Fruit fly (Drosophila melanogaster) whole organism, embryonic: ENCODE measurements around the gene CG14015.

ENCODE experiments used
- Aef1 ChIP-seq: fragments of 200-800 bp; sonication (Bioruptor generic); IDR thresholded peaks from 3 replicates; pipeline ENCODE4 v1.3.6; 2022; ENCODE audit warnings: missing biosample characterization, missing genetic modification characterization
- Atf-2 ChIP-seq: fragments of 200-800 bp; sonication (Bioruptor generic); optimal IDR thresholded peaks from 2 replicates; lab custom pipeline; 2016; ENCODE audit warnings: missing biosample characterization, missing genetic modification characterization
- Awh ChIP-seq: fragments of 200-800 bp; sonication (Bioruptor generic); IDR thresholded peaks from 2 replicates; pipeline ENCODE4, ENCODE4 v1.3.6; 2022; ENCODE audit warnings: missing biosample characterization, missing genetic modification characterization
- Bgb ChIP-seq: fragments of 200-800 bp; sonication (Bioruptor generic); IDR thresholded peaks from 2 replicates; pipeline ENCODE4 v1.3.6; 2022; ENCODE audit warnings: missing biosample characterization, missing genetic modification characterization; ENCODE audit not compliant: partially characterized antibody
- Blimp-1 ChIP-seq: fragments of 200-800 bp; sonication (Bioruptor generic); optimal IDR thresholded peaks from 3 replicates; lab custom pipeline; 2018; ENCODE audit warnings: missing biosample characterization, missing genetic modification characterization, mild to moderate bottlenecking, moderate library complexity, missing genetic modification reagents
- CG10147 ChIP-seq: fragments of 200-800 bp; sonication (Bioruptor generic); optimal IDR thresholded peaks from 2 replicates; lab custom pipeline; 2019; ENCODE audit warnings: missing biosample characterization, mild to moderate bottlenecking, missing genetic modification characterization, moderate library complexity
- CG10321 ChIP-seq: fragments of 200-800 bp; sonication (Bioruptor generic); IDR thresholded peaks from 2 replicates; pipeline ENCODE4 v1.3.6; 2022; ENCODE audit warnings: missing biosample characterization, missing genetic modification characterization
- CG11456 ChIP-seq: fragments of 200-800 bp; sonication (Bioruptor generic); IDR thresholded peaks from 3 replicates; pipeline ENCODE4 v1.3.6; 2022; ENCODE audit warnings: missing biosample characterization, missing genetic modification characterization
- CG12236 ChIP-seq: fragments of 200-800 bp; sonication (Bioruptor generic); optimal IDR thresholded peaks from 2 replicates; lab custom pipeline; 2016; ENCODE audit warnings: missing biosample characterization, missing genetic modification characterization
- CG14965 ChIP-seq: fragments of 200-800 bp; sonication (Bioruptor generic); optimal IDR thresholded peaks from 2 replicates; lab custom pipeline; 2016; ENCODE audit warnings: missing biosample characterization, missing genetic modification characterization, borderline replicate concordance
- CG15514 ChIP-seq: fragments of 200-800 bp; sonication (Bioruptor generic); optimal IDR thresholded peaks from 3 replicates; lab custom pipeline; 2017; ENCODE audit warnings: missing biosample characterization, missing genetic modification characterization, mild to moderate bottlenecking, moderate library complexity, missing genetic modification reagents
- CG16779 ChIP-seq: fragments of 200-800 bp; sonication (Bioruptor generic); IDR thresholded peaks from 2 replicates; pipeline ENCODE4 v1.3.6; 2022; ENCODE audit warnings: missing biosample characterization, missing genetic modification characterization
- CG17829 ChIP-seq: fragments of 200-800 bp; optimal IDR thresholded peaks from 2 replicates; lab custom pipeline; 2019; ENCODE audit warnings: missing biosample characterization, mild to moderate bottlenecking, missing genetic modification characterization, moderate library complexity
- CG18011 ChIP-seq: fragments of 200-800 bp; sonication (Bioruptor generic); optimal IDR thresholded peaks from 2 replicates; lab custom pipeline; 2017; ENCODE audit warnings: missing biosample characterization, missing genetic modification characterization, mild to moderate bottlenecking, moderate library complexity, missing genotype
- CG31441 ChIP-seq: fragments of 200-800 bp; sonication (Bioruptor generic); IDR thresholded peaks from 2 replicates; pipeline ENCODE4 v1.3.6; 2022; ENCODE audit warnings: missing biosample characterization, missing genetic modification characterization
- CG3407 ChIP-seq: fragments of 200-800 bp; sonication (Bioruptor generic); optimal IDR thresholded peaks from 2 replicates; lab custom pipeline; 2018; ENCODE audit warnings: missing biosample characterization, mild to moderate bottlenecking, missing genetic modification characterization
- CG3847 ChIP-seq: fragments of 200-800 bp; sonication (Bioruptor generic); IDR thresholded peaks from 2 replicates; pipeline ENCODE4 v1.3.6; 2022; ENCODE audit warnings: missing biosample characterization, missing genetic modification characterization
- CG3995 ChIP-seq: fragments of 200-800 bp; sonication (Bioruptor generic); optimal IDR thresholded peaks from 3 replicates; lab custom pipeline; 2016; ENCODE audit warnings: missing biosample characterization, missing genetic modification characterization
- CG7357 ChIP-seq: fragments of 200-800 bp; sonication (Bioruptor generic); IDR thresholded peaks from 3 replicates; pipeline ENCODE4 v1.3.6; 2022; ENCODE audit warnings: missing biosample characterization, missing genetic modification characterization
- CG9727 ChIP-seq: fragments of 200-800 bp; sonication (Bioruptor generic); optimal IDR thresholded peaks from 3 replicates; lab custom pipeline; 2017; ENCODE audit warnings: missing biosample characterization, mild to moderate bottlenecking, missing genetic modification characterization
- D19A ChIP-seq: fragments of 200-800 bp; optimal IDR thresholded peaks from 3 replicates; lab custom pipeline; 2019; ENCODE audit warnings: missing biosample characterization, mild to moderate bottlenecking, missing genetic modification characterization, moderate library complexity
- Deaf1 ChIP-seq: fragments of 200-800 bp; optimal IDR thresholded peaks from 3 replicates; lab custom pipeline; 2019; ENCODE audit warnings: missing biosample characterization, mild to moderate bottlenecking, missing genetic modification characterization, moderate library complexity
- Drgx ChIP-seq: fragments of 200-800 bp; sonication (Bioruptor generic); IDR thresholded peaks from 2 replicates; pipeline ENCODE4 v1.3.6; 2022; ENCODE audit warnings: missing biosample characterization, missing genetic modification characterization
- Eip74EF ChIP-seq, 2 experiments: fragments of 200-800 bp in 1 of 2; fragments of >200 bp in 1 of 2; sonication (Bioruptor generic) in 1 of 2; optimal IDR thresholded peaks; 2 replicates each; lab custom pipeline; 2017 to 2019; ENCODE audit warnings: missing biosample characterization in 2 of 2, missing genetic modification characterization in 2 of 2, mild to moderate bottlenecking in 1 of 2, moderate library complexity in 1 of 2
- Elba2 ChIP-seq: fragments of 200-800 bp; sonication (Bioruptor generic); optimal IDR thresholded peaks from 3 replicates; lab custom pipeline; 2016; ENCODE audit warnings: missing biosample characterization, missing genetic modification characterization
- Fer2 ChIP-seq: fragments of 200-800 bp; sonication (Bioruptor generic); optimal IDR thresholded peaks from 2 replicates; lab custom pipeline; 2018; ENCODE audit warnings: missing biosample characterization, mild to moderate bottlenecking, missing genetic modification characterization, moderate library complexity
- Hmr ChIP-seq: fragments of 200-800 bp; sonication (Bioruptor generic); optimal IDR thresholded peaks from 3 replicates; lab custom pipeline; 2017; ENCODE audit warnings: mild to moderate bottlenecking, missing biosample characterization, missing genetic modification reagents, missing genetic modification characterization
- Kr ChIP-seq: fragments of 200-800 bp; sonication (Bioruptor generic); optimal IDR thresholded peaks from 2 replicates; lab custom pipeline; 2017; ENCODE audit warnings: missing biosample characterization, mild to moderate bottlenecking, missing genetic modification characterization
- Med ChIP-seq: fragments of 200-800 bp; sonication (Bioruptor generic); peaks from one replicate; lab custom pipeline; 2016; ENCODE audit warnings: missing biosample characterization, missing genetic modification characterization, mild to moderate bottlenecking, inconsistent platforms, moderate library complexity
- Myb ChIP-seq: fragments of 200-800 bp; sonication (Bioruptor generic); optimal IDR thresholded peaks from 2 replicates; lab custom pipeline; 2016; ENCODE audit warnings: missing biosample characterization, missing genetic modification characterization
- Rx ChIP-seq: fragments of 200-800 bp; sonication (Bioruptor generic); IDR thresholded peaks from 2 replicates; pipeline ENCODE4 v1.3.6; 2022; ENCODE audit warnings: missing biosample characterization, missing genetic modification characterization
- Side ChIP-seq: fragments of 200-800 bp; sonication (Bioruptor generic); optimal IDR thresholded peaks from 2 replicates; lab custom pipeline; 2016; ENCODE audit warnings: missing biosample characterization, missing genetic modification characterization
- Ssrp ChIP-seq: fragments of 200-800 bp; sonication (Bioruptor generic); optimal IDR thresholded peaks from 2 replicates; lab custom pipeline; 2018; ENCODE audit warnings: missing biosample characterization, mild to moderate bottlenecking, missing genetic modification characterization, moderate library complexity
- bab2 ChIP-seq: fragments of 200-800 bp; sonication (Bioruptor generic); optimal IDR thresholded peaks from 2 replicates; lab custom pipeline; 2016; ENCODE audit warnings: missing biosample characterization, missing genetic modification characterization
- chinmo ChIP-seq: fragments of 200-800 bp; sonication (Bioruptor generic); IDR thresholded peaks from 4 replicates; pipeline ENCODE4 v1.3.6; 2022; ENCODE audit warnings: missing biosample characterization, missing genetic modification characterization; ENCODE audit not compliant: partially characterized antibody
- en ChIP-seq: fragments of 200-800 bp; sonication (Bioruptor generic); optimal IDR thresholded peaks from 2 replicates; lab custom pipeline; 2016; ENCODE audit warnings: missing biosample characterization, missing genetic modification characterization
- ewg ChIP-seq: fragments of 200-800 bp; sonication (Bioruptor generic); optimal IDR thresholded peaks from 3 replicates; lab custom pipeline; 2017; ENCODE audit warnings: mild to moderate bottlenecking, missing biosample characterization, missing genetic modification reagents, missing genetic modification characterization
- fru ChIP-seq: fragments of >200 bp; optimal IDR thresholded peaks from 2 replicates; lab custom pipeline; 2017
- grn ChIP-seq: fragments of 200-800 bp; sonication (Bioruptor generic); optimal IDR thresholded peaks from 3 replicates; lab custom pipeline; 2017; ENCODE audit warnings: missing biosample characterization, missing genetic modification characterization
- jing ChIP-seq: fragments of 200-800 bp; sonication (Bioruptor generic); optimal IDR thresholded peaks from 2 replicates; lab custom pipeline; 2018; ENCODE audit warnings: missing biosample characterization, mild to moderate bottlenecking, missing genetic modification characterization
- lilli ChIP-seq: fragments of 200-800 bp; sonication (Bioruptor generic); optimal IDR thresholded peaks from 3 replicates; lab custom pipeline; 2016; ENCODE audit warnings: missing biosample characterization, missing genetic modification characterization
- mirr ChIP-seq: fragments of 200-800 bp; sonication (Bioruptor generic); optimal IDR thresholded peaks from 3 replicates; lab custom pipeline; 2018; ENCODE audit warnings: missing biosample characterization, mild to moderate bottlenecking, missing genetic modification characterization
- pita ChIP-seq: fragments of 200-800 bp; sonication (Bioruptor generic); optimal IDR thresholded peaks from 2 replicates; lab custom pipeline; 2017; ENCODE audit warnings: missing biosample characterization, mild to moderate bottlenecking, missing genetic modification characterization
- scrt ChIP-seq: fragments of 200-800 bp; sonication (Bioruptor generic); optimal IDR thresholded peaks from 2 replicates; lab custom pipeline; 2018; ENCODE audit warnings: missing biosample characterization, mild to moderate bottlenecking, missing genetic modification characterization, moderate library complexity
- sens-2 ChIP-seq: fragments of 200-800 bp; sonication (Bioruptor generic); IDR thresholded peaks from 2 replicates; pipeline ENCODE4 v1.3.6; 2022; ENCODE audit warnings: missing biosample characterization, missing genetic modification characterization
- tgo ChIP-seq: fragments of 200-800 bp; sonication (Bioruptor generic); IDR thresholded peaks from 3 replicates; pipeline ENCODE4 v1.3.6; 2022; ENCODE audit warnings: missing biosample characterization, missing genetic modification characterization
- tin ChIP-seq: fragments of 200-800 bp; sonication (Bioruptor generic); optimal IDR thresholded peaks from 3 replicates; lab custom pipeline; 2016; ENCODE audit warnings: missing biosample characterization, missing genetic modification characterization
- tna ChIP-seq: fragments of 200-800 bp; sonication (Bioruptor generic); IDR thresholded peaks from 2 replicates; pipeline ENCODE4 v1.3.6; 2022; ENCODE audit warnings: missing biosample characterization, missing genetic modification characterization; ENCODE audit not compliant: partially characterized antibody
- toy ChIP-seq: fragments of 200-800 bp; sonication (Bioruptor generic); IDR thresholded peaks from 2 replicates; pipeline ENCODE4 v1.3.6; 2022; ENCODE audit warnings: missing biosample characterization, missing genetic modification characterization

CG14015 gene

DNA sequence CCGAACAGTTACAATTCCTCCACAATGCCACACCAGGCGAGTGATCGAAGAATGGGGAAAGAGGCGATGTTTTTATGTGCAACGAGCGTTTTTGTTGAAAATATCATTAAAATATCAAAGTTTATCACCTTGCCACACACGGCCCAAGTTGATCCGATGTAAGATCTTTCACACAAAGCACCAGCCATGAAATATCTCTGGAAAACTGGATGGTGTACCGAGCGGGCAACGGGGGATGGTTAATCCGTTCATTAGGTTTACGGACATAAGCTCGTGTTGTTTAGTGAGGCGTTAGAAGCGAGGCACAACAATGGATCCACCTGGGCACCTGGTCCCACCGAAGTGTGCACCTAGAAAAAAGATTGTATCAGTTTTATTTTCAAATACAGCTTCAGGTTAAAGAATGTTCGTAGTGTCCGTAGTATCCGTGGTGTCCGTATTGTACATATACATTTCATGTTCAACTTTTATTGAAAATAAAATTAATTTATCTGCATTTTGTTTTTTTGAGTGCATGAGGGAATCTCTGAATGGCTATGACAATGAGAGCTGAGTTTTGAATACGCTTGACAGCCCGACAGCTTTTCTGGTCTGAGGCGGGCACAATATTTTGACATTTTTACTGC, 42.4 kb downstream of the CG14015 start (continued):
- TF ChIP-seq CG14965 (GFP tag; lab: Kevin White, UChicago) (no peak), CG10321 (GFP tag; lab: Robert Waterston, UW) (no peak; the same call in 1 of the 2 replicates), CG3407 (GFP tag; lab: Kevin White, UChicago) (no peak), Kr (no peak), Elba2 (GFP tag; lab: Kevin White, UChicago) (no peak), CG11456 (GFP tag; lab: Robert Waterston, UW) (peak; percentile 60; the same call in 1 of the 3 replicates), sens-2 (GFP tag; lab: Robert Waterston, UW) (no peak), CG15514 (GFP tag; lab: Kevin White, UChicago) (no peak), Aef1 (GFP tag; lab: Robert Waterston, UW) (peak; percentile 29; the same call in 1 of the 3 replicates), Med (GFP tag; lab: Kevin White, UChicago) (peak; percentile 87), CG7357 (GFP tag; lab: Robert Waterston, UW) (peak; percentile 12; the same call in 1 of the 3 replicates), CG10147 (GFP tag; lab: Kevin White, UChicago) (peak; percentile 32), Hmr (GFP tag; lab: Kevin White, UChicago) (no peak), Bgb (GFP tag; lab: Robert Waterston, UW) (no peak), Eip74EF (GFP tag; optimal IDR thresholded peaks at IDR 0.05; lab: Kevin White, UChicago) (peak in 1 of 2 experiments; percentile 28), CG9727 (GFP tag; lab: Kevin White, UChicago) (peak; percentile 55), Ssrp (peak; percentile 58), CG18011 (no peak), Myb (GFP tag; lab: Kevin White, UChicago) (peak; percentile 14), D19A (tag; lab: Kevin White, UChicago) (peak; percentile 57), jing (GFP tag; lab: Kevin White, UChicago) (peak; percentile 36), tin (GFP tag; lab: Kevin White, UChicago) (peak; percentile 39), CG17829 (tag; lab: Kevin White, UChicago) (peak; percentile 70), en (GFP tag; lab: Kevin White, UChicago) (peak; percentile 13), tna (GFP tag; lab: Robert Waterston, UW) (no peak), toy (GFP tag; lab: Robert Waterston, UW) (0 out of 2 replicates have a peak, but pooled peaks have one; percentile 11), grn (GFP tag; lab: Kevin White, UChicago) (no peak), Blimp-1 (GFP tag; lab: Kevin White, UChicago) (peak; percentile 76), chinmo (GFP tag; lab: Robert Waterston, UW) (no peak), bab2 (GFP tag; lab: Kevin White, UChicago) (peak; percentile 49), tgo (peak; percentile 63; the same call in 2 of the 3 replicates), Side (GFP tag; lab: Kevin White, UChicago) (peak; percentile 32), fru (lab: Kevin White, UChicago) (no peak), Fer2 (tag; lab: Kevin White, UChicago) (no peak), CG3995 (GFP tag; lab: Kevin White, UChicago) (no peak), Awh (GFP tag; lab: Robert Waterston, UW) (peak; percentile 56; the same call in 1 of the 2 replicates), pita (no peak), ewg (GFP tag; lab: Kevin White, UChicago) (peak; percentile 18), scrt (GFP tag; lab: Kevin White, UChicago) (peak; percentile 17), Atf-2 (GFP tag; lab: Kevin White, UChicago) (peak; percentile 10), Drgx (GFP tag; lab: Robert Waterston, UW) (no peak), lilli (GFP tag; lab: Kevin White, UChicago) (peak; percentile 55), Deaf1 (peak; percentile 26), CG3847 (GFP tag; lab: Robert Waterston, UW) (peak; percentile 61), CG16779 (no peak), mirr (GFP tag; lab: Kevin White, UChicago) (no peak), CG31441 (GFP tag; lab: Robert Waterston, UW) (peak; percentile 74), Rx (GFP tag; lab: Robert Waterston, UW) (peak; percentile 18; the same call in 1 of the 2 replicates), CG12236 (GFP tag; lab: Kevin White, UChicago) (peak; percentile 4)
